Fruit fly (Drosophila melanogaster): ENCODE results near the gene CG14563.
A peak's percentile ranks its signal among the peaks of the same experiment; 100 is the strongest.

DNA sequence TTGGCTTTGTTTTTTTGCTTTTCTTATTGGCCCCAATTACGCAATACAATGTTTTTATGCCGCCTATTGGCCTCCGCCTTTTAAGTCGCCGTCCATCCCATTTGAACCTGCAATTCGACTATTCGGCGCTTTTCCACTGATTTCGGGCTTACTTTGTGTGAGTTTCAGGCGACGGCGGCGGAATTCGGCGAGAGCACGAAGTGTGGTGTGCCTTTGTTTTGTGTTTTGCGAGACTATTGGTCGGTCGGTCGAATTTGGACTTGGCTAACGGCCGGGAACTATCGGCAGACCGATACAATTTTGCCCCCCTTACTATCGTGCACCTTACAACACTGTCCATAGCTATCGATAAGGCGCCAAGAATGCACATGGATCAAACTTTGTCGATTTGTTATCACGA, 1.1 kb downstream of the CG14563 start, which contains the start of gene P5CDh1:
- no peak for TF ChIP-seq ssp (GFP tag; IDR thresholded peaks at IDR 0.05)
- TF ChIP-seq CG18599 (GFP tag; optimal IDR thresholded peaks at IDR 0.05): no peak
- TF ChIP-seq fd102C (GFP tag; optimal IDR thresholded peaks at IDR 0.05): no peak
- peak; percentile 95 for TF ChIP-seq CG13287 (GFP tag; IDR thresholded peaks at IDR 0.05; ENCODE audit: partially characterized antibody)
- no peak for TF ChIP-seq hkb (optimal IDR thresholded peaks at IDR 0.05)
- no peak for TF ChIP-seq hkb (GFP tag; IDR thresholded peaks at IDR 0.05)

All from whole organism, embryonic.